Fruit fly (Drosophila melanogaster): ENCODE results near the gene Wdr81.

Wdr81 gene

DNA sequence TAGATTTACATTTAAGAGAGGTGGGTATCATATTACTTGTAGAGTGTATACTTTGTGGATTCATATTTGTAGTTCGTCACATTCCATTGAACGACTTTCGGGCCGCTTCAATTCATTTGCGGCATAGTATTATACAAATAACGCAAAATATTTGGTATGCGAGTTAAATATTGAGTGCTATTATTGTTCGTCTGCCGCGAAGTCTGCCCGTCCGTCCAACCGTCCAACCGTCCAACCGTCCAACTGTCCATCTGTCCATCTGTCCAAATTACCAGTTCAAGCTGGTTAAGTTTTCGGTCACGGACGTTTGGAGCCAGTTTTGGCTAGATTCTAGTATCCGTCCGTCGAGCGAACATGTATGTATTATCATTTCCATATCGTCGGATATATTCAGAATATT is 3.3 kb upstream of the Wdr81 start (continued):
- TF ChIP-seq onecut (GFP tag; IDR thresholded peaks at IDR 0.05) (no peak), Fer2 (tag; optimal IDR thresholded peaks at IDR 0.05) (no peak), emc (GFP tag; optimal IDR thresholded peaks at IDR 0.05) (no peak), zfh1 (GFP tag; IDR thresholded peaks at IDR 0.05) (no peak), CG5180 (GFP tag; optimal IDR thresholded peaks at IDR 0.05) (peak; percentile 3), CG7745 (tag; optimal IDR thresholded peaks at IDR 0.05) (no peak), Rx (GFP tag; IDR thresholded peaks at IDR 0.05) (no peak), kni (GFP tag; optimal IDR thresholded peaks at IDR 0.05) (no peak), chm (GFP tag; IDR thresholded peaks at IDR 0.05) (no peak), CG4404 (GFP tag; IDR thresholded peaks at IDR 0.05) (no peak), gt (GFP tag; IDR thresholded peaks at IDR 0.05) (no peak), CG6175 (GFP tag; IDR thresholded peaks at IDR 0.05) (no peak), CG4730 (GFP tag; IDR thresholded peaks at IDR 0.05) (no peak), kah (GFP tag; optimal IDR thresholded peaks at IDR 0.05) (no peak), lbe (GFP tag; optimal IDR thresholded peaks at IDR 0.05) (no peak), Jarid2 (GFP tag; optimal IDR thresholded peaks at IDR 0.05) (no peak), CG8281 (tag; optimal IDR thresholded peaks at IDR 0.05) (peak; percentile 85), schlank (tag; optimal IDR thresholded peaks at IDR 0.05) (no peak), ATbp (GFP tag; optimal IDR thresholded peaks at IDR 0.05) (no peak), CG12299 (tag; optimal IDR thresholded peaks at IDR 0.05) (no peak), CG13894 (tag; optimal IDR thresholded peaks at IDR 0.05) (peak; percentile 32), MTF-1 (GFP tag; optimal IDR thresholded peaks at IDR 0.05; ENCODE audit: borderline replicate concordance) (no peak), ttk (GFP tag; IDR thresholded peaks at IDR 0.05) (no peak), Med (GFP tag) (peak; percentile 25)

DNA sequence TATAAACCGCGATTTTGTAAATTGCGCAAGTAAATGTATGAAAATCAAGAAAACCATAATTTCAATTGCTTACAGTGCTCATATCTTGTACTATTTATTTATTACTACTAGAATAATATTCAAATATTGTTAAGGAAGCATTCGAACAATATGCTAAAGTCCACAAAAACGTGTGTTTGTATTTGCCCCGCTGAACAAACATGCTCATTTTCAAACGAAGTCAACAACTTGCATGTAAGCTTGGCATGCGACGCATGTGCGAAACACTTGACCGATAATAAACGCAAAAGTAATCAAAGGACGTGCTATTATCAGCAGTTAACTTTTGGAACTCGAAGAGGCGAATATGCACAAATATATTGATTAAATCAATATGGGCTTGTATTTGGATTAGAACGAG is 433 bp upstream of the Wdr81 start:
- peak; percentile 40 for TF ChIP-seq scrt (GFP tag; optimal IDR thresholded peaks at IDR 0.05)
- peak; percentile 47 for TF ChIP-seq CG6683 (GFP tag; optimal IDR thresholded peaks at IDR 0.05)
- TF ChIP-seq dmrt11E (tag; optimal IDR thresholded peaks at IDR 0.05) = peak; percentile 69
- peak; percentile 40 for TF ChIP-seq CG3065 (GFP tag; optimal IDR thresholded peaks at IDR 0.05)
- TF ChIP-seq ftz-f1 (GFP tag; optimal IDR thresholded peaks at IDR 0.05) = no peak
- TF ChIP-seq GATAe (GFP tag; conservative IDR thresholded peaks at IDR 0.05) = no peak
- TF ChIP-seq E2f1 (GFP tag; IDR thresholded peaks at IDR 0.05) = no peak
- TF ChIP-seq Bteb2 (GFP tag; optimal IDR thresholded peaks at IDR 0.05) = peak; percentile 33
- TF ChIP-seq CG11456 (GFP tag; IDR thresholded peaks at IDR 0.05) = no peak
- TF ChIP-seq CG12236 (GFP tag; optimal IDR thresholded peaks at IDR 0.05) = peak; percentile 63
- TF ChIP-seq Hr3 (GFP tag; optimal IDR thresholded peaks at IDR 0.05) = no peak
- peak; percentile 68 for TF ChIP-seq CG13123 (GFP tag; optimal IDR thresholded peaks at IDR 0.05)
- TF ChIP-seq ab (GFP tag; optimal IDR thresholded peaks at IDR 0.05) = no peak
- 0 out of 3 replicates have a peak, but pooled peaks have one; percentile 27 for TF ChIP-seq z (GFP tag; IDR thresholded peaks at IDR 0.05)
- TF ChIP-seq prd (optimal IDR thresholded peaks at IDR 0.05) = no peak
- TF ChIP-seq prd (GFP tag; IDR thresholded peaks at IDR 0.05) = peak; percentile 51; the same call in 2 of the 3 replicates
- TF ChIP-seq H2.0 (GFP tag; IDR thresholded peaks at IDR 0.05) = no peak
- TF ChIP-seq CG8089 (GFP tag; optimal IDR thresholded peaks at IDR 0.05) = peak; percentile 44
- no peak for TF ChIP-seq CG7786 (GFP tag; optimal IDR thresholded peaks at IDR 0.05)
- peak; percentile 36 for TF ChIP-seq CG8944 (GFP tag; optimal IDR thresholded peaks at IDR 0.05)
- peak; percentile 78 for TF ChIP-seq seq (GFP tag; IDR thresholded peaks at IDR 0.05)
- no peak for TF ChIP-seq Tbp (GFP tag; optimal IDR thresholded peaks at IDR 0.05)
- TF ChIP-seq sim (GFP tag; IDR thresholded peaks at IDR 0.05) = no peak
- TF ChIP-seq CG1603 (tag; optimal IDR thresholded peaks at IDR 0.05) = peak; percentile 69
- peak; percentile 62 for TF ChIP-seq org-1 (GFP tag; optimal IDR thresholded peaks at IDR 0.05)
- TF ChIP-seq dpn (GFP tag; optimal IDR thresholded peaks at IDR 0.05) = peak; percentile 32 to 53
- no peak for TF ChIP-seq tgo (GFP tag; IDR thresholded peaks at IDR 0.05)
- no peak for TF ChIP-seq corto (GFP tag; optimal IDR thresholded peaks at IDR 0.05)
- peak; percentile 61 for TF ChIP-seq CG17328 (GFP tag; IDR thresholded peaks at IDR 0.05)
- no peak for TF ChIP-seq dan (GFP tag; IDR thresholded peaks at IDR 0.05)
